Worm (Caenorhabditis elegans) whole organism, L4 larva: Measurements from ENCODE around the gene cah-5.

ENCODE experiments used
- R02D3.7 ChIP-seq: fragments of 150-350 bp; sonication (generic microtip); optimal IDR thresholded peaks from 3 replicates; lab custom pipeline; 2014; ENCODE audit warnings: missing biosample characterization, missing genetic modification characterization
- aly-2 ChIP-seq: sonication (generic microtip); optimal IDR thresholded peaks from 2 replicates; lab custom pipeline; 2018; ENCODE audit warnings: missing biosample characterization, missing genetic modification characterization
- fkh-10 ChIP-seq: fragments of 150-350 bp; optimal IDR thresholded peaks from 2 replicates; lab custom pipeline; 2014; ENCODE audit warnings: missing biosample characterization, missing genetic modification reagents, missing genetic modification characterization
- fos-1 ChIP-seq: fragments of 150-350 bp; optimal IDR thresholded peaks from 2 replicates; lab custom pipeline; 2014; ENCODE audit warnings: missing biosample characterization, missing genetic modification characterization
- hmg-1.1 ChIP-seq: fragments of 200-800 bp; sonication (Bioruptor generic); IDR thresholded peaks from 2 replicates; pipeline ENCODE4 v1.3.6; 2022; ENCODE audit warnings: missing genetic modification reagents, missing genetic modification characterization, missing compliant biosample characterization
- mdl-1 ChIP-seq, 2 experiments: fragments of 150-350 bp in 1 of 2; sonication (generic microtip) in 1 of 2; optimal IDR thresholded peaks; 2 replicates each; lab custom pipeline; 2014 to 2017; ENCODE audit warnings: missing biosample characterization in 2 of 2, missing genetic modification characterization in 2 of 2
- nhr-10 ChIP-seq: fragments of 150-350 bp; optimal IDR thresholded peaks from 2 replicates; lab custom pipeline; 2014; ENCODE audit warnings: missing biosample characterization, missing genetic modification characterization
- nhr-11 ChIP-seq: fragments of 150-350 bp; optimal IDR thresholded peaks from 2 replicates; lab custom pipeline; 2014; ENCODE audit warnings: missing biosample characterization, missing genetic modification characterization
- nhr-77 ChIP-seq: fragments of 150-350 bp; optimal IDR thresholded peaks from 2 replicates; lab custom pipeline; 2014; ENCODE audit warnings: missing biosample characterization, missing genetic modification characterization
- pqm-1 ChIP-seq: sonication (generic microtip); optimal IDR thresholded peaks from 2 replicates; lab custom pipeline; 2017; ENCODE audit warnings: missing biosample characterization, missing genetic modification characterization
- unc-130 ChIP-seq: sonication (generic microtip); optimal IDR thresholded peaks from 2 replicates; lab custom pipeline; 2016; ENCODE audit warnings: missing genetic modification reagents, missing genetic modification characterization, missing compliant biosample characterization
- unc-39 ChIP-seq: sonication (generic microtip); optimal IDR thresholded peaks from 2 replicates; lab custom pipeline; 2017; ENCODE audit warnings: missing biosample characterization, missing genetic modification characterization
- zip-2 ChIP-seq: fragments of 150-350 bp; optimal IDR thresholded peaks from 2 replicates; lab custom pipeline; 2014; ENCODE audit warnings: missing biosample characterization, missing genetic modification characterization

DNA sequence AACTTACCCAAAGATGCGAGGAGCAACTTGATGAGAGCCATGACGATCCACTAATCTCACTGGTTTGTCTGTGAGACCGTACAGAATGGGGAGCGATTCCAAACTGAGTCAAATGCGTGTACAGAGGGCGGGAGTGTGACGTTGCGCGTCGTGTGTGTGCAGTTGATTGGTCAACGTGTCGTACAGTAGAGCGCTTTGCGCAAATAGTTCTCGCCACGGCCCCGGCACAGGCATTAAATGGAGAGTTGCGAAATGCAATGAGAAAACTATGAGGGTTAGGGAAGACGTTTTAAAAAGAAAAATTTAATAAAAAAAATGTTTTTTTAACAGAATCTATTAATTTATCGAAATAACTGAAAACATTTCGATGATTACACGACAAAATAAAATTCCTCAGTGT lies 48.6 kb downstream of the cah-5 start, which contains the start of gene pdi-6:
- peak; percentile 85 for TF ChIP-seq nhr-11 (tag; lab: Kevin White, UChicago)
- peak; percentile 75 for TF ChIP-seq nhr-77
- peak; percentile 36 for TF ChIP-seq nhr-10 (tag; lab: Kevin White, UChicago)
- TF ChIP-seq mdl-1 (tag; optimal IDR thresholded peaks at IDR 0.05; lab: Kevin White, UChicago) = peak; percentile 51 to 82
- no peak for TF ChIP-seq R02D3.7 (tag; lab: Kevin White, UChicago)
- TF ChIP-seq pqm-1 (tag; lab: Kevin White, UChicago) = peak; percentile 53
- no peak for TF ChIP-seq fos-1 (tag; lab: Kevin White, UChicago)
- TF ChIP-seq hmg-1.1 = peak; percentile 87
- TF ChIP-seq unc-130 (GFP tag; lab: Kevin White, UChicago) = peak; percentile 18
- no peak for TF ChIP-seq aly-2 (tag; lab: Kevin White, UChicago)
- TF ChIP-seq zip-2 (tag; lab: Kevin White, UChicago) = peak; percentile 50
- TF ChIP-seq fkh-10 (GFP tag; lab: Kevin White, UChicago) = peak; percentile 60
- no peak for TF ChIP-seq unc-39 (tag; lab: Kevin White, UChicago)
